Fruit fly (Drosophila melanogaster) whole organism, prepupa: Measurements from ENCODE around the gene CG11699.
"Not testable (repeated sequence)": the region's sequence is repeated elsewhere in the genome, so short reads cannot be mapped to it uniquely, and the experiment has no call there.

ENCODE experiments used
- CG10669 ChIP-seq: fragments of 200-800 bp; sonication (Bioruptor generic); optimal IDR thresholded peaks from 3 replicates; lab custom pipeline; 2018; ENCODE audit warnings: missing biosample characterization, mild to moderate bottlenecking, missing genetic modification characterization, moderate library complexity
- CG6276 ChIP-seq: fragments of 200-800 bp; sonication (Bioruptor generic); optimal IDR thresholded peaks from 2 replicates; lab custom pipeline; 2017; ENCODE audit warnings: missing biosample characterization, mild to moderate bottlenecking, missing genetic modification characterization
- CG6854 ChIP-seq: fragments of 200-800 bp; sonication (Bioruptor generic); optimal IDR thresholded peaks from 2 replicates; lab custom pipeline; 2017; ENCODE audit warnings: missing biosample characterization, mild to moderate bottlenecking, missing genetic modification characterization
- CG8319 ChIP-seq: fragments of 200-800 bp; sonication (Bioruptor generic); optimal IDR thresholded peaks from 3 replicates; lab custom pipeline; 2016; ENCODE audit warnings: missing biosample characterization, missing genetic modification characterization
- Eip93F ChIP-seq: fragments of 200-800 bp; sonication (Bioruptor generic); optimal IDR thresholded peaks from 2 replicates; lab custom pipeline; 2016; ENCODE audit warnings: missing biosample characterization, mild to moderate bottlenecking, missing genetic modification characterization
- Ets21C ChIP-seq: fragments of 200-800 bp; sonication (Bioruptor generic); optimal IDR thresholded peaks from 3 replicates; lab custom pipeline; 2016; ENCODE audit warnings: missing biosample characterization, missing genetic modification characterization
- Ets96B ChIP-seq: fragments of 200-800 bp; optimal IDR thresholded peaks from 2 replicates; lab custom pipeline; 2019; ENCODE audit warnings: missing biosample characterization, mild to moderate bottlenecking, missing genetic modification characterization, moderate library complexity
- Hr39 ChIP-seq: fragments of 200-800 bp; sonication (Bioruptor generic); optimal IDR thresholded peaks from 2 replicates; lab custom pipeline; 2016; ENCODE audit warnings: missing biosample characterization, missing genetic modification characterization
- acj6 ChIP-seq: fragments of 200-800 bp; sonication (Bioruptor generic); optimal IDR thresholded peaks from 3 replicates; lab custom pipeline; 2016; ENCODE audit warnings: missing biosample characterization, missing genetic modification characterization
- fd85E ChIP-seq: fragments of 200-800 bp; sonication (Bioruptor generic); optimal IDR thresholded peaks from 3 replicates; lab custom pipeline; 2016; ENCODE audit warnings: missing biosample characterization, missing genetic modification characterization

- not testable (repeated sequence) for TF ChIP-seq CG8319 (GFP tag; lab: Kevin White, UChicago); Ets21C (GFP tag; lab: Kevin White, UChicago); Ets96B (tag; lab: Kevin White, UChicago); CG10669 (GFP tag; lab: Kevin White, UChicago); Eip93F; CG6854 (GFP tag; lab: Kevin White, UChicago); acj6 (GFP tag; lab: Kevin White, UChicago); CG6276; fd85E (GFP tag; lab: Kevin White, UChicago); Hr39 (GFP tag; lab: Kevin White, UChicago)
Observed at dm6 chrX:11599589-11599988, 29.2 kb downstream of the CG11699 start, which contains the start of gene rho-4.
